Worm (Caenorhabditis elegans) whole organism, L3 larva: ENCODE measurements around the gene Y22D7AL.4.

Experiments used
- R02D3.7 ChIP-seq: fragments of 150-350 bp; optimal IDR thresholded peaks from 2 replicates; lab custom pipeline; 2014; ENCODE audit warnings: missing biosample characterization, missing genetic modification characterization
- aly-2 ChIP-seq: fragments of 150-350 bp; optimal IDR thresholded peaks from 2 replicates; lab custom pipeline; 2014; ENCODE audit warnings: missing biosample characterization, missing genetic modification characterization
- ama-1 ChIP-seq: fragments of 150-350 bp; optimal IDR thresholded peaks from 2 replicates; lab custom pipeline; 2018
- ceh-16 ChIP-seq: sonication (generic microtip); optimal IDR thresholded peaks from 2 replicates; lab custom pipeline; 2017; ENCODE audit warnings: missing biosample characterization, missing genetic modification characterization
- ceh-28 ChIP-seq: fragments of 150-350 bp; optimal IDR thresholded peaks from 2 replicates; lab custom pipeline; 2014; ENCODE audit warnings: missing biosample characterization, missing genetic modification reagents, missing genetic modification characterization
- ceh-82 ChIP-seq: fragments of 150-350 bp; optimal IDR thresholded peaks from 2 replicates; lab custom pipeline; 2014; ENCODE audit warnings: missing biosample characterization, missing genetic modification characterization
- ceh-9 ChIP-seq: sonication (generic microtip); optimal IDR thresholded peaks from 2 replicates; lab custom pipeline; 2018; ENCODE audit warnings: missing biosample characterization, missing genetic modification characterization
- egl-27 ChIP-seq: sonication (generic microtip); optimal IDR thresholded peaks from 4 replicates; lab custom pipeline; 2017; ENCODE audit warnings: missing biosample characterization, missing genetic modification reagents, missing genetic modification characterization
- egl-5 ChIP-seq: fragments of 150-350 bp; optimal IDR thresholded peaks from 2 replicates; lab custom pipeline; 2017; ENCODE audit warnings: missing biosample characterization, missing genetic modification reagents, missing genetic modification characterization, inconsistent platforms
- elt-1 ChIP-seq: fragments of 150-350 bp; optimal IDR thresholded peaks from 2 replicates; lab custom pipeline; 2014; ENCODE audit warnings: missing biosample characterization, missing genetic modification characterization
- elt-2 ChIP-seq: sonication (generic microtip); optimal IDR thresholded peaks from 2 replicates; lab custom pipeline; 2016; ENCODE audit warnings: missing genetic modification reagents, mild to moderate bottlenecking, missing genetic modification characterization, missing compliant biosample characterization
- elt-3 ChIP-seq, 3 experiments: fragments of 150-350 bp in 1 of 3; sonication (generic microtip) in 2 of 3; optimal IDR thresholded peaks; 2 replicates in 2 of 3; 4 replicates in 1 of 3; lab custom pipeline; 2014 to 2017; ENCODE audit warnings: missing biosample characterization in 3 of 3, missing genetic modification characterization in 3 of 3
- eor-1 ChIP-seq, 2 experiments: fragments of 150-350 bp; optimal IDR thresholded peaks; 2 replicates each; lab custom pipeline; 2014 to 2018; ENCODE audit warnings: missing biosample characterization in 2 of 2, missing genetic modification characterization in 2 of 2
- fkh-10 ChIP-seq: sonication (generic microtip); optimal IDR thresholded peaks from 2 replicates; lab custom pipeline; 2017; ENCODE audit warnings: missing biosample characterization, missing genetic modification reagents, missing genetic modification characterization
- fkh-2 ChIP-seq: fragments of 150-350 bp; optimal IDR thresholded peaks from 2 replicates; lab custom pipeline; 2014; ENCODE audit warnings: missing biosample characterization, missing genetic modification reagents, missing genetic modification characterization
- hmg-11 ChIP-seq: sonication (generic microtip); optimal IDR thresholded peaks from 2 replicates; lab custom pipeline; 2016; ENCODE audit warnings: missing genetic modification characterization, missing compliant biosample characterization
- jun-1 ChIP-seq: fragments of 150-350 bp; optimal IDR thresholded peaks from 2 replicates; lab custom pipeline; 2014; ENCODE audit warnings: missing biosample characterization, missing genetic modification reagents, missing genetic modification characterization
- lin-15B ChIP-seq: fragments of 150-350 bp; optimal IDR thresholded peaks from 2 replicates; lab custom pipeline; 2014; ENCODE audit warnings: missing biosample characterization, missing genetic modification characterization
- lin-39 ChIP-seq: fragments of 150-350 bp; optimal IDR thresholded peaks from 2 replicates; lab custom pipeline; 2018; ENCODE audit warnings: missing biosample characterization, missing genetic modification reagents, missing genetic modification characterization
- lsy-12 ChIP-seq: sonication (generic microtip); optimal IDR thresholded peaks from 2 replicates; lab custom pipeline; 2016; ENCODE audit warnings: mild to moderate bottlenecking, missing genetic modification characterization, missing compliant biosample characterization
- mdl-1 ChIP-seq: fragments of 150-350 bp; optimal IDR thresholded peaks from 2 replicates; lab custom pipeline; 2014; ENCODE audit warnings: missing biosample characterization, missing genetic modification characterization
- mml-1 ChIP-seq: fragments of 150-350 bp; sonication (generic microtip); optimal IDR thresholded peaks from 3 replicates; lab custom pipeline; 2014; ENCODE audit warnings: missing biosample characterization, missing genetic modification characterization
- nfya-1 ChIP-seq: sonication (generic microtip); optimal IDR thresholded peaks from 2 replicates; lab custom pipeline; 2017; ENCODE audit warnings: missing genetic modification characterization, mild to moderate bottlenecking, missing compliant biosample characterization, antibody characterized with exemption, moderate library complexity; ENCODE audit not compliant: insufficient read depth
- nhr-11 ChIP-seq: fragments of 150-350 bp; optimal IDR thresholded peaks from 2 replicates; lab custom pipeline; 2014; ENCODE audit warnings: missing biosample characterization, missing genetic modification characterization
- nhr-12 ChIP-seq: fragments of 150-350 bp; optimal IDR thresholded peaks from 2 replicates; lab custom pipeline; 2014; ENCODE audit warnings: missing biosample characterization, missing genetic modification characterization
- nhr-23 ChIP-seq: fragments of 150-350 bp; optimal IDR thresholded peaks from 2 replicates; lab custom pipeline; 2014; ENCODE audit warnings: missing biosample characterization, missing genetic modification reagents, missing genetic modification characterization
- nhr-237 ChIP-seq: fragments of 150-350 bp; optimal IDR thresholded peaks from 2 replicates; lab custom pipeline; 2014; ENCODE audit warnings: missing biosample characterization, missing genetic modification characterization
- nhr-25 ChIP-seq: sonication (generic microtip); optimal IDR thresholded peaks from 2 replicates; lab custom pipeline; 2017; ENCODE audit warnings: missing biosample characterization, missing genetic modification characterization
- nhr-28 ChIP-seq: fragments of 150-350 bp; optimal IDR thresholded peaks from 2 replicates; lab custom pipeline; 2014; ENCODE audit warnings: missing biosample characterization, missing genetic modification characterization
- nhr-43 ChIP-seq: sonication (generic microtip); optimal IDR thresholded peaks from 2 replicates; lab custom pipeline; 2016; ENCODE audit warnings: mild to moderate bottlenecking, missing genetic modification characterization, missing compliant biosample characterization; ENCODE audit not compliant: poor library complexity, severe bottlenecking
- nhr-67 ChIP-seq: fragments of 150-350 bp; optimal IDR thresholded peaks from 2 replicates; lab custom pipeline; 2014; ENCODE audit warnings: missing biosample characterization, missing genetic modification characterization
- nhr-76 ChIP-seq: fragments of 150-350 bp; sonication (generic microtip); optimal IDR thresholded peaks from 5 replicates; lab custom pipeline; 2014; ENCODE audit warnings: missing biosample characterization, missing genetic modification characterization
- nhr-77 ChIP-seq: fragments of 150-350 bp; optimal IDR thresholded peaks from 2 replicates; lab custom pipeline; 2014; ENCODE audit warnings: missing biosample characterization, missing genetic modification characterization
- pha-4 ChIP-seq: fragments of 150-350 bp; optimal IDR thresholded peaks from 2 replicates; lab custom pipeline; 2014; ENCODE audit warnings: missing biosample characterization, missing genetic modification reagents, missing genetic modification characterization
- pqm-1 ChIP-seq: fragments of 150-350 bp; optimal IDR thresholded peaks from 2 replicates; lab custom pipeline; 2017; ENCODE audit warnings: missing biosample characterization, missing genetic modification characterization, inconsistent platforms
- sea-2 ChIP-seq: fragments of 150-350 bp; sonication (generic microtip); optimal IDR thresholded peaks from 4 replicates; lab custom pipeline; 2014; ENCODE audit warnings: missing biosample characterization, missing genetic modification reagents, missing genetic modification characterization
- skn-1 ChIP-seq: fragments of 150-350 bp; optimal IDR thresholded peaks from 2 replicates; lab custom pipeline; 2014; ENCODE audit warnings: missing biosample characterization, missing genetic modification characterization
- snpc-4 ChIP-seq: fragments of 150-350 bp; optimal IDR thresholded peaks from 2 replicates; lab custom pipeline; 2014; ENCODE audit warnings: missing biosample characterization, missing genetic modification characterization
- tbx-2 ChIP-seq: sonication (generic microtip); optimal IDR thresholded peaks from 2 replicates; lab custom pipeline; 2016; ENCODE audit warnings: mild to moderate bottlenecking, missing genetic modification characterization, missing compliant biosample characterization
- unc-39 ChIP-seq: sonication (generic microtip); optimal IDR thresholded peaks from 4 replicates; lab custom pipeline; 2017; ENCODE audit warnings: missing biosample characterization, missing genetic modification characterization
- unc-62 ChIP-seq: fragments of 150-350 bp; sonication (generic microtip); optimal IDR thresholded peaks from 4 replicates; lab custom pipeline; 2014; ENCODE audit warnings: missing biosample characterization, missing genetic modification reagents, missing genetic modification characterization
- zag-1 ChIP-seq: fragments of 150-350 bp; optimal IDR thresholded peaks from 2 replicates; lab custom pipeline; 2014; ENCODE audit warnings: missing biosample characterization, missing genetic modification characterization
- ztf-11 ChIP-seq: fragments of 150-350 bp; optimal IDR thresholded peaks from 2 replicates; lab custom pipeline; 2014; ENCODE audit warnings: missing biosample characterization, missing genetic modification characterization
- ztf-4 ChIP-seq: fragments of 150-350 bp; optimal IDR thresholded peaks from 2 replicates; lab custom pipeline; 2014; ENCODE audit warnings: missing biosample characterization, missing genetic modification characterization

Gene Y22D7AL.4

ce11 chrIII:1616245-1617026, 10.0 kb upstream of the Y22D7AL.4 start:
- TF ChIP-seq elt-1 (tag; lab: Kevin White, UChicago) (no peak), elt-2 (tag; lab: Kevin White, UChicago) (peak; percentile 46), unc-39 (no peak), lin-15B (peak; percentile 68), nhr-25 (tag; lab: Kevin White, UChicago) (peak; percentile 48), eor-1 (tag; optimal IDR thresholded peaks at IDR 0.05; lab: Kevin White, UChicago) (no peak), pqm-1 (tag; lab: Kevin White, UChicago) (no peak), mdl-1 (tag; lab: Kevin White, UChicago) (no peak), nhr-43 (tag; lab: Kevin White, UChicago) (peak; percentile 55), ama-1 (lab: Kevin White, UChicago) (peak; percentile 94), nhr-76 (no peak), nhr-23 (tag; lab: Kevin White, UChicago) (no peak), lsy-12 (tag; lab: Kevin White, UChicago) (peak; percentile 42), ceh-28 (tag; lab: Kevin White, UChicago) (peak; percentile 4), nfya-1 (tag; lab: Kevin White, UChicago) (peak; percentile 38), nhr-67 (no peak), ztf-4 (tag; lab: Kevin White, UChicago) (peak; percentile 59), pha-4 (tag; lab: Kevin White, UChicago) (peak; percentile 7)

DNA sequence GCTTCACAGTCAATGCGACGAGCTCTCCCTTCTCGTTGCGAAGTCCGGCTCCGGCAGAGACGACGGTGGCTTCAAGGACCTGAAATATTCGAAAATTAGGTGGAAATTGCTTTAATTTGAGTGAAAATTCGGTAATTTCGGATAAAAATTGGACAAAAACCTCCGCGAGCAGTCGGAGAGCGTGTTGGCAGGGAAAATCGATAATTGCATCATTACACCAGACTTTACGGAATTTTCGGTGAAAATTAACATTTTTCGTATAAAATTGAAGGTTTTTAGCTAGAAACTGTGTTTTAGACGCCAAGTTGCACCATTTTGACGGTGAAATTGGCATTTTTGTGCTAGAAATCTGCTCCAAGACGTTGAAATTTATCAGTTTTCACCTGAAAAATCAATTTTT, 8.1 kb upstream of the Y22D7AL.4 start:
- TF ChIP-seq R02D3.7 (tag; lab: Kevin White, UChicago) (no peak), lin-15B (no peak), zag-1 (tag; lab: Kevin White, UChicago) (no peak), ama-1 (lab: Kevin White, UChicago) (peak; percentile 7)

- TF ChIP-seq aly-2 (peak; percentile 90), lin-39 (tag; lab: Kevin White, UChicago) (peak; percentile 98), zag-1 (tag; lab: Kevin White, UChicago) (peak; percentile 86), eor-1 (tag; optimal IDR thresholded peaks at IDR 0.05; lab: Kevin White, UChicago) (peak in 1 of 2 experiments; percentile 47), unc-39 (no peak), pha-4 (tag; lab: Kevin White, UChicago) (peak; percentile 94), sea-2 (GFP tag; lab: Kevin White, UChicago) (no peak), egl-5 (tag; lab: Kevin White, UChicago) (peak; percentile 93), elt-1 (tag; lab: Kevin White, UChicago) (peak; percentile 71), mml-1 (tag; lab: Kevin White, UChicago) (no peak), nhr-25 (tag; lab: Kevin White, UChicago) (peak; percentile 94), jun-1 (tag; lab: Kevin White, UChicago) (peak; percentile 96), nhr-76 (peak; percentile 78), nhr-12 (tag; lab: Kevin White, UChicago) (no peak), ceh-82 (tag; lab: Kevin White, UChicago) (peak; percentile 86), tbx-2 (peak; percentile 96), nhr-43 (tag; lab: Kevin White, UChicago) (peak; percentile 99), R02D3.7 (tag; lab: Kevin White, UChicago) (peak; percentile 89), fkh-10 (peak; percentile 96), unc-62 (GFP tag; lab: Kevin White, UChicago) (peak; percentile 83), elt-3 (tag; optimal IDR thresholded peaks at IDR 0.05; lab: Kevin White, UChicago) (peak in 2 of 3 experiments; percentile 4 to 47), egl-27 (peak; percentile 55), nhr-67 (peak; percentile 62), ceh-9 (tag; lab: Kevin White, UChicago) (no peak), mdl-1 (tag; lab: Kevin White, UChicago) (peak; percentile 54), nhr-77 (tag; lab: Kevin White, UChicago) (peak; percentile 81), ceh-28 (tag; lab: Kevin White, UChicago) (peak; percentile 95), fkh-2 (peak; percentile 77), nhr-237 (tag; lab: Kevin White, UChicago) (no peak), lsy-12 (tag; lab: Kevin White, UChicago) (peak; percentile 99), snpc-4 (peak; percentile 79), elt-2 (tag; lab: Kevin White, UChicago) (peak; percentile 88), lin-15B (peak; percentile 99), ceh-16 (tag; lab: Kevin White, UChicago) (peak; percentile 64), nhr-11 (tag; lab: Kevin White, UChicago) (peak; percentile 83), hmg-11 (tag; lab: Kevin White, UChicago) (peak; percentile 95), pqm-1 (tag; lab: Kevin White, UChicago) (peak; percentile 66), nfya-1 (tag; lab: Kevin White, UChicago) (peak; percentile 100), ama-1 (lab: Kevin White, UChicago) (peak; percentile 18), ztf-11 (no peak), ztf-4 (tag; lab: Kevin White, UChicago) (peak; percentile 82), skn-1 (peak; percentile 94), nhr-28 (no peak)
These were observed 7.5 kb upstream of the Y22D7AL.4 start, which contains the start of gene Y22D7AL.10 for ce11 chrIII:1618915-1619314. Gene Y22D7AL.10 (minus strand): TSS chrIII:1618929.
